Worm (Caenorhabditis elegans) whole organism, L4/young adult: ENCODE measurements around the gene W03G11.4.

Source experiments
- dao-5 ChIP-seq: sonication (generic microtip); optimal IDR thresholded peaks from 2 replicates; lab custom pipeline; 2016; ENCODE audit warnings: missing genotype, missing genetic modification characterization, moderate library complexity, missing compliant biosample characterization
- him-1 ChIP-seq: sonication (generic microtip); optimal IDR thresholded peaks from 2 replicates; lab custom pipeline; 2016; ENCODE audit warnings: missing genotype, missing genetic modification reagents, missing genetic modification characterization, missing compliant biosample characterization

DNA sequence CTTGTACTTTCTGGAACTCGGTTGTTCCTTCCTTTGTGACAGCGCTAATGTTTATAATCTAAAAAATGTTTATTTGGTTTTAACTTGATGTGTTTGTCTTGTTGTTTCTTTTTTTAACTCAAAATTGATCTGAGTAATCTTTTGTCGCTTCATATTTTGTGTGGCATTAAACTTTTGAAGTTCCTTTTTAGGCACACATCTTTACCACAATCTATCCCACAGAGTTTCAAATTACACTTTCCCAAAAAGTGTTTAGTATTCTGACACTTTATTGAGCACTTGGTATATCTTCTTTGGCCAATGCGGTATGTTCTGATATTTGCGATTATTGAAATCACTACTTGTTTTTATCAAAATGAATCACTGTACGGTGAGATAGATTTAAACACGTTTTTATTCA, 32.4 kb upstream of the W03G11.4 start, which contains the start of gene lgc-18:
- TF ChIP-seq dao-5 (no peak), him-1 (no peak)
